Fruit fly (Drosophila melanogaster) whole organism, prepupa: ENCODE data around the gene Amnionless.
A peak's percentile ranks its signal among the peaks of the same experiment; 100 is the strongest.

Source experiments
- Blimp-1 ChIP-seq: fragments of 200-800 bp; sonication (Bioruptor generic); optimal IDR thresholded peaks from 3 replicates; lab custom pipeline; 2017; ENCODE audit warnings: missing biosample characterization, missing genetic modification characterization, mild to moderate bottlenecking, moderate library complexity, missing genetic modification reagents
- CG10669 ChIP-seq: fragments of 200-800 bp; sonication (Bioruptor generic); optimal IDR thresholded peaks from 3 replicates; lab custom pipeline; 2018; ENCODE audit warnings: missing biosample characterization, mild to moderate bottlenecking, missing genetic modification characterization, moderate library complexity
- CG15336 ChIP-seq: fragments of 200-800 bp; sonication (Bioruptor generic); IDR thresholded peaks from 2 replicates; pipeline ENCODE4 v1.3.6; 2022; ENCODE audit warnings: missing biosample characterization, missing genetic modification characterization
- CG16779 ChIP-seq: fragments of 200-800 bp; sonication (Bioruptor generic); optimal IDR thresholded peaks from 3 replicates; lab custom pipeline; 2017; ENCODE audit warnings: missing biosample characterization, mild to moderate bottlenecking, missing genetic modification characterization
- CG3919 ChIP-seq: fragments of 200-800 bp; sonication (Bioruptor generic); optimal IDR thresholded peaks from 3 replicates; lab custom pipeline; 2016; ENCODE audit warnings: missing biosample characterization, missing genetic modification characterization
- CG6792 ChIP-seq: fragments of 200-800 bp; sonication (Bioruptor generic); optimal IDR thresholded peaks from 3 replicates; lab custom pipeline; 2016; ENCODE audit warnings: missing biosample characterization, missing genetic modification characterization
- CG6854 ChIP-seq: fragments of 200-800 bp; sonication (Bioruptor generic); optimal IDR thresholded peaks from 2 replicates; lab custom pipeline; 2017; ENCODE audit warnings: missing biosample characterization, mild to moderate bottlenecking, missing genetic modification characterization
- Eip75B ChIP-seq: fragments of 200-800 bp; sonication (Bioruptor generic); optimal IDR thresholded peaks from 3 replicates; lab custom pipeline; 2016; ENCODE audit warnings: missing biosample characterization, missing genetic modification characterization
- Gug ChIP-seq: fragments of 200-800 bp; sonication (Bioruptor generic); IDR thresholded peaks from 2 replicates; pipeline ENCODE4 v1.3.6; 2022; ENCODE audit warnings: missing biosample characterization, missing genetic modification characterization
- Lpt ChIP-seq: fragments of 200-800 bp; sonication (Bioruptor generic); optimal IDR thresholded peaks from 3 replicates; lab custom pipeline; 2016; ENCODE audit warnings: missing biosample characterization, missing genetic modification characterization
- acj6 ChIP-seq: fragments of 200-800 bp; sonication (Bioruptor generic); optimal IDR thresholded peaks from 3 replicates; lab custom pipeline; 2016; ENCODE audit warnings: missing biosample characterization, missing genetic modification characterization
- cyc ChIP-seq: fragments of 200-800 bp; sonication (Bioruptor generic); optimal IDR thresholded peaks from 3 replicates; lab custom pipeline; 2016; ENCODE audit warnings: missing biosample characterization, missing genetic modification characterization
- lz ChIP-seq: fragments of 200-800 bp; sonication (Bioruptor generic); optimal IDR thresholded peaks from 3 replicates; lab custom pipeline; 2016; ENCODE audit warnings: missing biosample characterization, missing genetic modification characterization

DNA sequence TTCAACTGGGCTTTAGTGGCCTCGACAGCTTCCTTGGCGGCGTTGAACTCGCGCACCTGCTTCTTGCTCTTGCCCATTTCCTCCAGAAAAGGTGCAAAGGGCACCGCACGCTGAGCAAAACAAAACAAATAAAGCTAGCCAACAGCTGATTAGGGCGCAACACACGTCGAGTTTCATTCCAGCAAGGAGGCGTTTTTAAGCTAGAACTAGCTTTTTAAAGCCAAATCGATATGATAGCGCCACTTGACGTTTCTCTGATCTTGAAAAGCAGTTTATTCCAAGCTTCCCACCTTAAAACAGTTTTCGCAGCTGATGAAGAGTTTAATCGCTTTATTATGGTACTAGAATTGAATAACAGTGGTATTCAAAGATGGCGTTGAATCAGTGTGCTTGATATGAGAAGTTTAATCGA, 5.9 kb downstream of the Amnionless start, which contains the start of gene CG11601:
- TF ChIP-seq CG10669 (GFP tag; lab: Kevin White, UChicago) (no peak), CG16779 (tag; lab: Kevin White, UChicago) (no peak), acj6 (GFP tag; lab: Kevin White, UChicago) (no peak), lz (GFP tag; lab: Kevin White, UChicago) (peak; percentile 48), CG15336 (no peak), Eip75B (no peak), Blimp-1 (peak; percentile 71), Gug (GFP tag; lab: Robert Waterston, UW) (no peak), cyc (GFP tag; lab: Kevin White, UChicago) (peak; percentile 31), Lpt (GFP tag; lab: Kevin White, UChicago) (no peak), CG6854 (peak; percentile 61), CG3919 (GFP tag; lab: Kevin White, UChicago) (no peak), CG6792 (no peak)
